Fruit fly (Drosophila melanogaster) whole organism, prepupa: ENCODE results near the gene CG15390.

Experiments
- Blimp-1 ChIP-seq: fragments of 200-800 bp; sonication (Bioruptor generic); optimal IDR thresholded peaks from 3 replicates; lab custom pipeline; 2017; ENCODE audit warnings: missing biosample characterization, missing genetic modification characterization, mild to moderate bottlenecking, moderate library complexity, missing genetic modification reagents
- CG10631 ChIP-seq: fragments of 200-800 bp; sonication (Bioruptor generic); optimal IDR thresholded peaks from 2 replicates; lab custom pipeline; 2016; ENCODE audit warnings: missing biosample characterization, missing genetic modification characterization
- CG10669 ChIP-seq: fragments of 200-800 bp; sonication (Bioruptor generic); optimal IDR thresholded peaks from 3 replicates; lab custom pipeline; 2018; ENCODE audit warnings: missing biosample characterization, mild to moderate bottlenecking, missing genetic modification characterization, moderate library complexity
- CG11762 ChIP-seq: fragments of 200-800 bp; sonication (Bioruptor generic); optimal IDR thresholded peaks from 3 replicates; lab custom pipeline; 2016; ENCODE audit warnings: missing biosample characterization, missing genetic modification characterization; ENCODE audit not compliant: insufficient read depth
- CG11902 ChIP-seq: fragments of 200-800 bp; sonication (Bioruptor generic); optimal IDR thresholded peaks from 3 replicates; lab custom pipeline; 2016; ENCODE audit warnings: missing biosample characterization, missing genetic modification characterization
- CG15336 ChIP-seq: fragments of 200-800 bp; sonication (Bioruptor generic); IDR thresholded peaks from 2 replicates; pipeline ENCODE4 v1.3.6; 2022; ENCODE audit warnings: missing biosample characterization, missing genetic modification characterization
- CG1621 ChIP-seq: fragments of 200-800 bp; sonication (Bioruptor generic); optimal IDR thresholded peaks from 3 replicates; lab custom pipeline; 2018; ENCODE audit warnings: missing biosample characterization, mild to moderate bottlenecking, missing genetic modification characterization
- CG16779 ChIP-seq: fragments of 200-800 bp; sonication (Bioruptor generic); optimal IDR thresholded peaks from 3 replicates; lab custom pipeline; 2017; ENCODE audit warnings: missing biosample characterization, mild to moderate bottlenecking, missing genetic modification characterization
- CG3032 ChIP-seq: fragments of 200-800 bp; optimal IDR thresholded peaks from 2 replicates; lab custom pipeline; 2019; ENCODE audit warnings: missing biosample characterization, mild to moderate bottlenecking, missing genetic modification characterization, moderate library complexity
- CG31627 ChIP-seq: fragments of 200-800 bp; sonication (Bioruptor generic); optimal IDR thresholded peaks from 3 replicates; lab custom pipeline; 2016; ENCODE audit warnings: missing biosample characterization, missing genetic modification characterization
- CG32006 ChIP-seq: fragments of 200-800 bp; sonication (Bioruptor generic); optimal IDR thresholded peaks from 3 replicates; lab custom pipeline; 2017; ENCODE audit warnings: missing biosample characterization, mild to moderate bottlenecking, missing genetic modification characterization
- CG3919 ChIP-seq: fragments of 200-800 bp; sonication (Bioruptor generic); optimal IDR thresholded peaks from 3 replicates; lab custom pipeline; 2016; ENCODE audit warnings: missing biosample characterization, missing genetic modification characterization
- CG6163 ChIP-seq: fragments of 200-800 bp; sonication (Bioruptor generic); IDR thresholded peaks from 3 replicates; pipeline ENCODE4 v1.3.6; 2022; ENCODE audit warnings: missing biosample characterization, missing genetic modification characterization
- CG6276 ChIP-seq: fragments of 200-800 bp; sonication (Bioruptor generic); optimal IDR thresholded peaks from 2 replicates; lab custom pipeline; 2017; ENCODE audit warnings: missing biosample characterization, mild to moderate bottlenecking, missing genetic modification characterization
- CG6792 ChIP-seq: fragments of 200-800 bp; sonication (Bioruptor generic); optimal IDR thresholded peaks from 3 replicates; lab custom pipeline; 2016; ENCODE audit warnings: missing biosample characterization, missing genetic modification characterization
- CG6808 ChIP-seq: fragments of 200-800 bp; sonication (Bioruptor generic); optimal IDR thresholded peaks from 3 replicates; lab custom pipeline; 2017; ENCODE audit warnings: missing biosample characterization, missing genetic modification characterization, mild to moderate bottlenecking, moderate library complexity, missing genetic modification reagents
- CG6854 ChIP-seq: fragments of 200-800 bp; sonication (Bioruptor generic); optimal IDR thresholded peaks from 2 replicates; lab custom pipeline; 2017; ENCODE audit warnings: missing biosample characterization, mild to moderate bottlenecking, missing genetic modification characterization
- CG7368 ChIP-seq: fragments of 200-800 bp; sonication (Bioruptor generic); optimal IDR thresholded peaks from 3 replicates; lab custom pipeline; 2016; ENCODE audit warnings: missing biosample characterization, missing genetic modification characterization
- CG8319 ChIP-seq: fragments of 200-800 bp; sonication (Bioruptor generic); optimal IDR thresholded peaks from 3 replicates; lab custom pipeline; 2016; ENCODE audit warnings: missing biosample characterization, missing genetic modification characterization
- CG8632 ChIP-seq: fragments of 200-800 bp; sonication (Bioruptor generic); optimal IDR thresholded peaks from 3 replicates; lab custom pipeline; 2016; ENCODE audit warnings: missing biosample characterization, missing genetic modification characterization
- CG9139 ChIP-seq: fragments of 200-800 bp; sonication (Bioruptor generic); optimal IDR thresholded peaks from 3 replicates; lab custom pipeline; 2017; ENCODE audit warnings: missing biosample characterization, mild to moderate bottlenecking, missing genetic modification characterization
- Eip75B ChIP-seq: fragments of 200-800 bp; sonication (Bioruptor generic); optimal IDR thresholded peaks from 3 replicates; lab custom pipeline; 2016; ENCODE audit warnings: missing biosample characterization, missing genetic modification characterization
- Eip78C ChIP-seq: fragments of 200-800 bp; sonication (Bioruptor generic); peaks from one replicate; lab custom pipeline; 2016; ENCODE audit warnings: missing biosample characterization, missing genetic modification characterization
- Ets21C ChIP-seq: fragments of 200-800 bp; sonication (Bioruptor generic); optimal IDR thresholded peaks from 3 replicates; lab custom pipeline; 2016; ENCODE audit warnings: missing biosample characterization, missing genetic modification characterization
- Gug ChIP-seq: fragments of 200-800 bp; sonication (Bioruptor generic); IDR thresholded peaks from 2 replicates; pipeline ENCODE4 v1.3.6; 2022; ENCODE audit warnings: missing biosample characterization, missing genetic modification characterization
- Hr39 ChIP-seq: fragments of 200-800 bp; sonication (Bioruptor generic); optimal IDR thresholded peaks from 2 replicates; lab custom pipeline; 2016; ENCODE audit warnings: missing biosample characterization, missing genetic modification characterization
- Hr4 ChIP-seq: fragments of 200-800 bp; sonication (Bioruptor generic); optimal IDR thresholded peaks from 3 replicates; lab custom pipeline; 2016; ENCODE audit warnings: missing biosample characterization, missing genetic modification characterization
- Lpt ChIP-seq: fragments of 200-800 bp; sonication (Bioruptor generic); optimal IDR thresholded peaks from 3 replicates; lab custom pipeline; 2016; ENCODE audit warnings: missing biosample characterization, missing genetic modification characterization
- Met ChIP-seq: fragments of 200-800 bp; sonication (Bioruptor generic); optimal IDR thresholded peaks from 3 replicates; lab custom pipeline; 2016; ENCODE audit warnings: missing biosample characterization, missing genetic modification characterization
- Smox ChIP-seq: fragments of 200-800 bp; sonication (Bioruptor generic); optimal IDR thresholded peaks from 3 replicates; lab custom pipeline; 2016; ENCODE audit warnings: missing biosample characterization, missing genetic modification characterization
- Sox102F ChIP-seq: fragments of 200-800 bp; sonication (Bioruptor generic); optimal IDR thresholded peaks from 2 replicates; lab custom pipeline; 2016; ENCODE audit warnings: missing biosample characterization, mild to moderate bottlenecking, missing genetic modification characterization
- Sox14 ChIP-seq: fragments of 200-800 bp; sonication (Bioruptor generic); optimal IDR thresholded peaks from 3 replicates; lab custom pipeline; 2016; ENCODE audit warnings: missing biosample characterization, missing genetic modification characterization
- Sox15 ChIP-seq: fragments of 200-800 bp; sonication (Bioruptor generic); optimal IDR thresholded peaks from 3 replicates; lab custom pipeline; 2016; ENCODE audit warnings: missing biosample characterization, missing genetic modification characterization
- achi ChIP-seq: fragments of 200-800 bp; sonication (Bioruptor generic); optimal IDR thresholded peaks from 3 replicates; lab custom pipeline; 2016; ENCODE audit warnings: missing biosample characterization, missing genetic modification characterization
- acj6 ChIP-seq: fragments of 200-800 bp; sonication (Bioruptor generic); optimal IDR thresholded peaks from 3 replicates; lab custom pipeline; 2016; ENCODE audit warnings: missing biosample characterization, missing genetic modification characterization
- cyc ChIP-seq: fragments of 200-800 bp; sonication (Bioruptor generic); optimal IDR thresholded peaks from 3 replicates; lab custom pipeline; 2016; ENCODE audit warnings: missing biosample characterization, missing genetic modification characterization
- dac ChIP-seq: fragments of 200-800 bp; sonication (Bioruptor generic); optimal IDR thresholded peaks from 2 replicates; lab custom pipeline; 2017; ENCODE audit warnings: missing biosample characterization, mild to moderate bottlenecking, missing genetic modification characterization
- dsx ChIP-seq: fragments of 200-800 bp; optimal IDR thresholded peaks from 3 replicates; lab custom pipeline; 2019; ENCODE audit warnings: missing biosample characterization, mild to moderate bottlenecking, missing genetic modification characterization, moderate library complexity; ENCODE audit not compliant: poor library complexity, severe bottlenecking
- esn ChIP-seq: fragments of 200-800 bp; sonication (Bioruptor generic); optimal IDR thresholded peaks from 2 replicates; lab custom pipeline; 2016; ENCODE audit warnings: missing biosample characterization, mild to moderate bottlenecking, missing genetic modification characterization, moderate library complexity
- fd59A ChIP-seq: fragments of 200-800 bp; sonication (Bioruptor generic); optimal IDR thresholded peaks from 2 replicates; lab custom pipeline; 2017; ENCODE audit warnings: missing biosample characterization, mild to moderate bottlenecking, missing genetic modification characterization, missing genetic modification reagents
- fd85E ChIP-seq: fragments of 200-800 bp; sonication (Bioruptor generic); optimal IDR thresholded peaks from 3 replicates; lab custom pipeline; 2016; ENCODE audit warnings: missing biosample characterization, missing genetic modification characterization
- fkh ChIP-seq: fragments of 200-800 bp; sonication (Bioruptor generic); optimal IDR thresholded peaks from 3 replicates; lab custom pipeline; 2017; ENCODE audit warnings: missing biosample characterization, mild to moderate bottlenecking, missing genetic modification characterization, moderate library complexity
- net ChIP-seq: fragments of 200-800 bp; sonication (Bioruptor generic); optimal IDR thresholded peaks from 3 replicates; lab custom pipeline; 2016; ENCODE audit warnings: missing biosample characterization, missing genetic modification characterization
- pdm3 ChIP-seq: fragments of 200-800 bp; sonication (Bioruptor generic); optimal IDR thresholded peaks from 3 replicates; lab custom pipeline; 2016; ENCODE audit warnings: missing biosample characterization, missing genetic modification characterization
- salr ChIP-seq, 2 experiments: fragments of 200-800 bp; sonication (Bioruptor generic); optimal IDR thresholded peaks; 3 replicates each; lab custom pipeline; 2016 to 2018; ENCODE audit warnings: missing biosample characterization in 2 of 2, missing genetic modification characterization in 2 of 2, mild to moderate bottlenecking in 1 of 2
- ss ChIP-seq, 2 experiments: fragments of 200-800 bp; sonication (Bioruptor generic); optimal IDR thresholded peaks; 2 replicates in 1 of 2; 3 replicates in 1 of 2; lab custom pipeline; 2017 to 2018; ENCODE audit warnings: mild to moderate bottlenecking in 2 of 2, missing biosample characterization in 2 of 2, missing genetic modification characterization in 2 of 2, moderate library complexity in 1 of 2
- svp ChIP-seq: fragments of 200-800 bp; sonication (Bioruptor generic); peaks from one replicate; lab custom pipeline; 2016; ENCODE audit warnings: missing biosample characterization, missing genetic modification characterization
- topi ChIP-seq: fragments of 200-800 bp; sonication (Bioruptor generic); optimal IDR thresholded peaks from 3 replicates; lab custom pipeline; 2016; ENCODE audit warnings: missing biosample characterization, missing genetic modification characterization
- vri ChIP-seq: fragments of 200-800 bp; sonication (Bioruptor generic); optimal IDR thresholded peaks from 3 replicates; lab custom pipeline; 2016; ENCODE audit warnings: missing biosample characterization, mild to moderate bottlenecking, missing genetic modification characterization

Gene CG15390

DNA sequence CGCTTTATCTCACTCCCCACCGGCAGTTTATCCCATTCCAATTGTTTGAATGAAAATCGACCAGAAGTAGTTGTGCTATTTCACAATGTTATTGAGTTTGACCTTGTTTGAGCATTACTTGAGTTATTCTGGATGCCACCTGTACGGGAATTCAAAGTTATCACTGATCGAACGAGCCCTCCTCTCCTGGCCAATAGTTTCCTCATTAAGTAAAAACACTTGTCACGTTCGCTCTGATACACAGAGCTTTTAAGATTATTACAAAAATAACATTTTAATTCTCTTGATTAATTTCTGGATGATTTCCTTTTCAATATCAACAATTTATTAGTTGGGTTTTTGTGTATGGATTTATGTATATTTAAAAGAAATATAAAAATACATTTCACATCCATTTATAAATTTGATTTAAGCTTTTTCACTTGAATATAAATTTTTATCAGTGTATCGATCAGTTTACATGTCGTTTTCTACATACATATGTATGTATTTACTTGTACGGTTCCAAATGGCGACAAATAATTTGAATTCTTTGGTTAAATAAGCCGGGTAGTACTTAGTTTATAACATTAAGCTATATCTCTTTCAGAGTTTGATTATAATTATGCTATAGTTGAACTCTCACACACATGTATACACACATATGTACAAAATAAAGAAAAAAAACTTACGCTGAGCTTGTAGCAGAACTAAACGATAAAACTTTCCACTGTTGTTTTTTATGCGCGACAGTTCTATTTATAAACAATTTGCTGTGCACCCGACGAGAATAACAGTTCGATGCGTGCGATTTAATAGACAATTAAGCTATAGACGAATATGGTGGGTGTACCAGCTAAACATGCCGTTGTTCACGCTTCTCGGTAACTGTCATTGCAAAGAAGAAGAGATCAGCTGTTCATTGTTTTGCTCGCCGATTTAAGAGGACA, at the start of gene CG15390, which contains the start of gene CG3609:
CG15390 (plus strand) TSS at position 896 of the 929 bp plus-strand sequence.
CG3609 (minus strand) TSS at position 810 of the 929 bp plus-strand sequence.
- peak; percentile 49 for TF ChIP-seq CG11902 (GFP tag; lab: Kevin White, UChicago)
- no peak for TF ChIP-seq fd85E (GFP tag; lab: Kevin White, UChicago)
- TF ChIP-seq Gug (GFP tag; lab: Robert Waterston, UW) = peak; percentile 46
- TF ChIP-seq fkh = peak; percentile 76
- peak; percentile 62 for TF ChIP-seq acj6 (GFP tag; lab: Kevin White, UChicago)
- peak; percentile 60 for TF ChIP-seq CG7368 (GFP tag; lab: Kevin White, UChicago)
- peak; percentile 85 for TF ChIP-seq Hr4 (GFP tag; lab: Kevin White, UChicago)
- TF ChIP-seq dac (GFP tag; lab: Kevin White, UChicago) = peak; percentile 56
- TF ChIP-seq CG10631 (GFP tag; lab: Kevin White, UChicago) = peak; percentile 65
- peak; percentile 83 for TF ChIP-seq Hr39 (GFP tag; lab: Kevin White, UChicago)
- peak; percentile 65 for TF ChIP-seq CG6792 (GFP tag; lab: Kevin White, UChicago)
- peak; percentile 92 for TF ChIP-seq Eip78C
- TF ChIP-seq CG6163 = peak; percentile 92
- TF ChIP-seq CG1621 (tag; lab: Kevin White, UChicago) = peak; percentile 79
- peak; percentile 9 for TF ChIP-seq CG6854 (GFP tag; lab: Kevin White, UChicago)
- peak; percentile 89 for TF ChIP-seq Sox102F (GFP tag; lab: Kevin White, UChicago)
- peak; percentile 55 for TF ChIP-seq fd59A (GFP tag; lab: Kevin White, UChicago)
- TF ChIP-seq Smox = peak; percentile 80
- TF ChIP-seq CG10669 (GFP tag; lab: Kevin White, UChicago) = peak; percentile 66
- peak; percentile 41 for TF ChIP-seq CG3032 (tag; lab: Kevin White, UChicago)
- TF ChIP-seq topi (GFP tag; lab: Kevin White, UChicago) = peak; percentile 73
- peak; percentile 76 for TF ChIP-seq CG9139
- no peak for TF ChIP-seq CG11762 (GFP tag; lab: Kevin White, UChicago)
- peak; percentile 78 for TF ChIP-seq CG15336 (GFP tag; lab: Robert Waterston, UW)
- TF ChIP-seq CG31627 (GFP tag; lab: Kevin White, UChicago) = peak; percentile 83
- TF ChIP-seq CG6276 (GFP tag; lab: Kevin White, UChicago) = peak; percentile 81
- peak; percentile 57 for TF ChIP-seq CG32006 (GFP tag; lab: Kevin White, UChicago)
- TF ChIP-seq Lpt (GFP tag; lab: Kevin White, UChicago) = peak; percentile 66
- peak; percentile 89 for TF ChIP-seq vri (GFP tag; lab: Kevin White, UChicago)
- TF ChIP-seq ss (GFP tag; optimal IDR thresholded peaks at IDR 0.05; lab: Kevin White, UChicago) = peak; percentile 81 to 87
- TF ChIP-seq pdm3 (GFP tag; lab: Kevin White, UChicago) = peak; percentile 88
- TF ChIP-seq cyc (GFP tag; lab: Kevin White, UChicago) = peak; percentile 83
- peak; percentile 80 for TF ChIP-seq CG16779 (tag; lab: Kevin White, UChicago)
- peak; percentile 24 for TF ChIP-seq Blimp-1
- TF ChIP-seq CG3919 = peak; percentile 91
- peak; percentile 78 for TF ChIP-seq Eip75B
- TF ChIP-seq Sox15 = peak; percentile 14
- peak; percentile 88 for TF ChIP-seq svp (GFP tag; lab: Kevin White, UChicago)
- peak; percentile 91 for TF ChIP-seq Sox14
- peak; percentile 80 for TF ChIP-seq Ets21C (GFP tag; lab: Kevin White, UChicago)
- peak; percentile 43 for TF ChIP-seq CG8319 (GFP tag; lab: Kevin White, UChicago)
- TF ChIP-seq dsx = peak; percentile 74
- peak; percentile 83 for TF ChIP-seq net (GFP tag; lab: Kevin White, UChicago)
- peak; percentile 84 for TF ChIP-seq Met (GFP tag; lab: Kevin White, UChicago)
- peak; percentile 71 for TF ChIP-seq CG6808
- peak; percentile 54 for TF ChIP-seq CG8632 (GFP tag; lab: Kevin White, UChicago)
- TF ChIP-seq achi (GFP tag; lab: Kevin White, UChicago) = peak; percentile 78
- peak; percentile 86 for TF ChIP-seq esn (GFP tag; lab: Kevin White, UChicago)
- TF ChIP-seq salr (GFP tag; optimal IDR thresholded peaks at IDR 0.05; lab: Kevin White, UChicago) = peak; percentile 73 to 76
